Fruit fly (Drosophila melanogaster) whole organism, embryonic: ENCODE data around the gene RpS25.

Experiments used
- ATbp ChIP-seq: fragments of 200-800 bp; sonication (Bioruptor generic); optimal IDR thresholded peaks from 2 replicates; lab custom pipeline; 2017; ENCODE audit warnings: missing biosample characterization, mild to moderate bottlenecking, missing genetic modification characterization, missing genetic modification reagents
- CG10209 ChIP-seq: fragments of 200-800 bp; sonication (Bioruptor generic); optimal IDR thresholded peaks from 3 replicates; lab custom pipeline; 2017; ENCODE audit warnings: missing biosample characterization, mild to moderate bottlenecking, missing genetic modification characterization, missing genetic modification reagents
- CG10274 ChIP-seq: fragments of 200-800 bp; sonication (Bioruptor generic); optimal IDR thresholded peaks from 3 replicates; lab custom pipeline; 2017; ENCODE audit warnings: missing biosample characterization, mild to moderate bottlenecking, missing genetic modification characterization
- CG10321 ChIP-seq: fragments of 200-800 bp; sonication (Bioruptor generic); IDR thresholded peaks from 2 replicates; pipeline ENCODE4 v1.3.6; 2022; ENCODE audit warnings: missing biosample characterization, missing genetic modification characterization
- CG10959 ChIP-seq: fragments of 200-800 bp; sonication (Bioruptor generic); IDR thresholded peaks from 2 replicates; pipeline ENCODE4 v1.3.6; 2022; ENCODE audit warnings: missing biosample characterization, missing genetic modification characterization
- CG12769 ChIP-seq: fragments of 200-800 bp; sonication (Bioruptor generic); optimal IDR thresholded peaks from 2 replicates; lab custom pipeline; 2019; ENCODE audit warnings: missing biosample characterization, mild to moderate bottlenecking, missing genetic modification characterization, moderate library complexity
- CG13296 ChIP-seq: fragments of 200-800 bp; sonication (Bioruptor generic); optimal IDR thresholded peaks from 3 replicates; lab custom pipeline; 2018; ENCODE audit warnings: missing biosample characterization, mild to moderate bottlenecking, missing genetic modification characterization
- CG17912 ChIP-seq: fragments of 200-800 bp; sonication (Bioruptor generic); optimal IDR thresholded peaks from 2 replicates; lab custom pipeline; 2018; ENCODE audit warnings: missing biosample characterization, mild to moderate bottlenecking, missing genetic modification characterization
- CG2889 ChIP-seq: fragments of 200-800 bp; sonication (Bioruptor generic); IDR thresholded peaks from 3 replicates; pipeline ENCODE4 v1.3.6; 2022; ENCODE audit warnings: missing biosample characterization, missing genetic modification characterization
- CG31388 ChIP-seq: fragments of 200-800 bp; sonication (Bioruptor generic); optimal IDR thresholded peaks from 2 replicates; lab custom pipeline; 2016; ENCODE audit warnings: missing biosample characterization, missing genetic modification characterization
- CG42726 ChIP-seq: fragments of 200-800 bp; sonication (Bioruptor generic); IDR thresholded peaks from 2 replicates; pipeline ENCODE4 v1.3.6; 2022; ENCODE audit warnings: missing biosample characterization, missing genetic modification characterization; ENCODE audit not compliant: partially characterized antibody
- CG4404 ChIP-seq: fragments of 200-800 bp; sonication (Bioruptor generic); IDR thresholded peaks from 2 replicates; pipeline ENCODE4 v1.3.6; 2022; ENCODE audit warnings: missing biosample characterization, missing genetic modification characterization
- CG5180 ChIP-seq: fragments of 200-800 bp; sonication (Bioruptor generic); optimal IDR thresholded peaks from 3 replicates; lab custom pipeline; 2017; ENCODE audit warnings: missing biosample characterization, missing genetic modification characterization, mild to moderate bottlenecking, moderate library complexity, missing genetic modification reagents
- CG8944 ChIP-seq: fragments of 200-800 bp; sonication (Bioruptor generic); optimal IDR thresholded peaks from 3 replicates; lab custom pipeline; 2016; ENCODE audit warnings: missing biosample characterization, missing genetic modification characterization
- Dip3 ChIP-seq: fragments of 200-800 bp; sonication (Bioruptor generic); optimal IDR thresholded peaks from 3 replicates; lab custom pipeline; 2016; ENCODE audit warnings: missing biosample characterization, missing genetic modification characterization
- Dp ChIP-seq: fragments of 200-800 bp; sonication (Bioruptor generic); optimal IDR thresholded peaks from 2 replicates; lab custom pipeline; 2018; ENCODE audit warnings: missing biosample characterization, mild to moderate bottlenecking, missing genetic modification characterization, moderate library complexity
- H2.0 ChIP-seq: fragments of 200-800 bp; sonication (Bioruptor generic); IDR thresholded peaks from 2 replicates; pipeline ENCODE4 v1.3.6; 2022; ENCODE audit warnings: missing biosample characterization, missing genetic modification characterization
- HLH4C ChIP-seq: fragments of 200-800 bp; sonication (Bioruptor generic); IDR thresholded peaks from 3 replicates; pipeline ENCODE4 v1.3.6; 2022; ENCODE audit warnings: missing biosample characterization, missing genetic modification characterization; ENCODE audit not compliant: partially characterized antibody
- Hey ChIP-seq: fragments of 200-800 bp; sonication (Bioruptor generic); optimal IDR thresholded peaks from 3 replicates; lab custom pipeline; 2018; ENCODE audit warnings: missing biosample characterization, mild to moderate bottlenecking, missing genetic modification characterization
- HmgD ChIP-seq: fragments of 200-800 bp; sonication (Bioruptor generic); optimal IDR thresholded peaks from 3 replicates; lab custom pipeline; 2016; ENCODE audit warnings: missing biosample characterization, missing genetic modification characterization
- Jarid2 ChIP-seq: fragments of 200-800 bp; sonication (Bioruptor generic); optimal IDR thresholded peaks from 3 replicates; lab custom pipeline; 2017; ENCODE audit warnings: mild to moderate bottlenecking, missing biosample characterization, missing genetic modification reagents, missing genetic modification characterization
- MBD-R2 ChIP-seq: fragments of 200-800 bp; sonication (Bioruptor generic); IDR thresholded peaks from 2 replicates; pipeline ENCODE4 v1.3.6; 2022; ENCODE audit warnings: missing biosample characterization, missing genetic modification characterization
- Mes4 ChIP-seq: fragments of 200-800 bp; sonication (Bioruptor generic); optimal IDR thresholded peaks from 2 replicates; lab custom pipeline; 2016; ENCODE audit warnings: missing biosample characterization, missing genetic modification characterization
- NC2β ChIP-seq: fragments of 200-800 bp; sonication (Bioruptor generic); optimal IDR thresholded peaks from 2 replicates; lab custom pipeline; 2016; ENCODE audit warnings: missing biosample characterization, missing genetic modification characterization
- Rx ChIP-seq: fragments of 200-800 bp; sonication (Bioruptor generic); IDR thresholded peaks from 2 replicates; pipeline ENCODE4 v1.3.6; 2022; ENCODE audit warnings: missing biosample characterization, missing genetic modification characterization
- Side ChIP-seq: fragments of 200-800 bp; sonication (Bioruptor generic); optimal IDR thresholded peaks from 2 replicates; lab custom pipeline; 2016; ENCODE audit warnings: missing biosample characterization, missing genetic modification characterization
- Spps ChIP-seq: fragments of 200-800 bp; sonication (Bioruptor generic); optimal IDR thresholded peaks from 2 replicates; lab custom pipeline; 2018; ENCODE audit warnings: missing biosample characterization, mild to moderate bottlenecking, missing genetic modification characterization
- abd-A ChIP-seq: fragments of 200-800 bp; sonication (Bioruptor generic); optimal IDR thresholded peaks from 3 replicates; lab custom pipeline; 2019; ENCODE audit warnings: missing biosample characterization, mild to moderate bottlenecking, missing genetic modification characterization, moderate library complexity
- ac ChIP-seq: fragments of 200-800 bp; sonication (Bioruptor generic); optimal IDR thresholded peaks from 3 replicates; lab custom pipeline; 2017; ENCODE audit warnings: missing biosample characterization, mild to moderate bottlenecking, missing genetic modification characterization
- aop ChIP-seq: fragments of 200-800 bp; sonication (Bioruptor generic); IDR thresholded peaks from 2 replicates; pipeline ENCODE4 v1.3.6; 2022; ENCODE audit warnings: missing biosample characterization, missing genetic modification characterization
- ci ChIP-seq: fragments of 200-800 bp; sonication (Bioruptor generic); IDR thresholded peaks from 3 replicates; pipeline ENCODE4 v1.3.6; 2022; ENCODE audit warnings: missing biosample characterization, missing genetic modification characterization
- disco-r ChIP-seq: fragments of 200-800 bp; sonication (Bioruptor generic); optimal IDR thresholded peaks from 2 replicates; lab custom pipeline; 2016; ENCODE audit warnings: missing biosample characterization, missing genetic modification characterization
- esg ChIP-seq: fragments of 200-800 bp; sonication (Bioruptor generic); conservative IDR thresholded peaks from 2 replicates; pipeline ENCODE4 v1.3.6; 2022; ENCODE audit warnings: missing biosample characterization, missing genetic modification characterization
- ewg ChIP-seq: fragments of 200-800 bp; sonication (Bioruptor generic); optimal IDR thresholded peaks from 3 replicates; lab custom pipeline; 2017; ENCODE audit warnings: mild to moderate bottlenecking, missing biosample characterization, missing genetic modification reagents, missing genetic modification characterization
- fd96Cb ChIP-seq: fragments of 200-800 bp; sonication (Bioruptor generic); optimal IDR thresholded peaks from 2 replicates; lab custom pipeline; 2018; ENCODE audit warnings: missing biosample characterization, mild to moderate bottlenecking, missing genetic modification characterization, moderate library complexity
- ftz-f1 ChIP-seq: fragments of 200-800 bp; sonication (Bioruptor generic); optimal IDR thresholded peaks from 2 replicates; lab custom pipeline; 2016; ENCODE audit warnings: missing biosample characterization, missing genetic modification characterization
- jumu ChIP-seq: fragments of 200-800 bp; sonication (Bioruptor generic); optimal IDR thresholded peaks from 3 replicates; lab custom pipeline; 2016; ENCODE audit warnings: missing biosample characterization, missing genetic modification characterization
- knrl ChIP-seq: fragments of 200-800 bp; sonication (Bioruptor generic); IDR thresholded peaks from 3 replicates; pipeline ENCODE4 v1.3.6; 2022; ENCODE audit warnings: missing biosample characterization, missing genetic modification characterization; ENCODE audit not compliant: partially characterized antibody
- lov ChIP-seq, 2 experiments: fragments of 200-800 bp in 1 of 2; fragments of >200 bp in 1 of 2; sonication (Bioruptor generic) in 1 of 2; IDR thresholded peaks in 1 of 2; optimal IDR thresholded peaks in 1 of 2; 2 replicates in 1 of 2; 3 replicates in 1 of 2; pipeline versions ENCODE4 v1.3.6 to Lab custom; 2017 to 2022; ENCODE audit warnings: missing biosample characterization in 1 of 2, missing genetic modification characterization in 1 of 2
- luna ChIP-seq: fragments of 200-800 bp; sonication (Bioruptor generic); optimal IDR thresholded peaks from 2 replicates; lab custom pipeline; 2016; ENCODE audit warnings: missing biosample characterization, missing genetic modification characterization
- row ChIP-seq: fragments of 200-800 bp; sonication (Bioruptor generic); IDR thresholded peaks from 3 replicates; pipeline ENCODE4 v1.3.6; 2022; ENCODE audit warnings: missing biosample characterization, missing genetic modification characterization
- sc ChIP-seq, 3 experiments: fragments of >200 bp in 2 of 3; fragments of 200-800 bp in 1 of 3; sonication (Bioruptor generic) in 1 of 3; optimal IDR thresholded peaks; 2 replicates in 2 of 3; 3 replicates in 1 of 3; lab custom pipeline; 2017; ENCODE audit warnings: mild to moderate bottlenecking in 1 of 3, missing biosample characterization in 1 of 3, missing genetic modification characterization in 1 of 3, missing genetic modification reagents in 1 of 3
- scrt ChIP-seq: fragments of 200-800 bp; sonication (Bioruptor generic); optimal IDR thresholded peaks from 2 replicates; lab custom pipeline; 2018; ENCODE audit warnings: missing biosample characterization, mild to moderate bottlenecking, missing genetic modification characterization, moderate library complexity
- sima ChIP-seq: fragments of 200-800 bp; sonication (Bioruptor generic); optimal IDR thresholded peaks from 2 replicates; lab custom pipeline; 2016; ENCODE audit warnings: missing biosample characterization, missing genetic modification characterization
- tin ChIP-seq: fragments of 200-800 bp; sonication (Bioruptor generic); optimal IDR thresholded peaks from 3 replicates; lab custom pipeline; 2016; ENCODE audit warnings: missing biosample characterization, missing genetic modification characterization
- wdn ChIP-seq: fragments of 200-800 bp; sonication (Bioruptor generic); IDR thresholded peaks from 2 replicates; pipeline ENCODE4 v1.3.6; 2022; ENCODE audit warnings: missing biosample characterization, missing genetic modification characterization
- wek ChIP-seq: fragments of 200-800 bp; sonication (Bioruptor generic); optimal IDR thresholded peaks from 3 replicates; lab custom pipeline; 2018; ENCODE audit warnings: missing biosample characterization, mild to moderate bottlenecking, missing genetic modification characterization, moderate library complexity

RpS25 gene

dm6 chr3R:11211291-11212061, 4.6 kb downstream of the RpS25 start (continued):
- TF ChIP-seq ac (GFP tag; lab: Kevin White, UChicago) = no peak
- peak; percentile 57 for TF ChIP-seq CG10209
- 0 out of 3 replicates have a peak, but pooled peaks have one; percentile 13 for TF ChIP-seq knrl (GFP tag; lab: Robert Waterston, UW)
- TF ChIP-seq HLH4C (GFP tag; lab: Robert Waterston, UW) = 0 out of 3 replicates have a peak, but pooled peaks have one; percentile 24
- no peak for TF ChIP-seq CG42726 (GFP tag; lab: Robert Waterston, UW)
- peak; percentile 19 for TF ChIP-seq CG31388 (GFP tag; lab: Kevin White, UChicago)
- peak; percentile 96 for TF ChIP-seq row (GFP tag; lab: Robert Waterston, UW)
- TF ChIP-seq CG12769 (tag; lab: Kevin White, UChicago) = peak; percentile 94
- no peak for TF ChIP-seq Jarid2
- TF ChIP-seq esg (GFP tag; lab: Robert Waterston, UW) = peak; percentile 52
- peak; percentile 54 for TF ChIP-seq Mes4 (GFP tag; lab: Kevin White, UChicago)
- TF ChIP-seq ftz-f1 = peak; percentile 60
- TF ChIP-seq wek (GFP tag; lab: Kevin White, UChicago) = no peak
- TF ChIP-seq Hey = peak; percentile 69
- peak; percentile 5; the same call in 1 of the 2 replicates for TF ChIP-seq CG10321 (GFP tag; lab: Robert Waterston, UW)
- peak; percentile 56 for TF ChIP-seq CG5180 (GFP tag; lab: Kevin White, UChicago)
- no peak for TF ChIP-seq CG17912
- 0 out of 2 replicates have a peak, but pooled peaks have one; percentile 37 for TF ChIP-seq Rx (GFP tag; lab: Robert Waterston, UW)
- peak; percentile 59 for TF ChIP-seq fd96Cb (tag; lab: Kevin White, UChicago)
- no peak for TF ChIP-seq CG10959
- no peak for TF ChIP-seq Spps (tag; lab: Kevin White, UChicago)
- peak; percentile 73 for TF ChIP-seq tin (GFP tag; lab: Kevin White, UChicago)
- peak; percentile 95 for TF ChIP-seq ewg (GFP tag; lab: Kevin White, UChicago)
- no peak for TF ChIP-seq Dp (GFP tag; lab: Kevin White, UChicago)
- TF ChIP-seq sc (optimal IDR thresholded peaks at IDR 0.05; lab: Kevin White, UChicago) = no peak
- peak; percentile 12 for TF ChIP-seq sc (GFP tag; optimal IDR thresholded peaks at IDR 0.05; lab: Kevin White, UChicago)
- TF ChIP-seq Dip3 = peak; percentile 65
- peak; percentile 65 for TF ChIP-seq CG13296
- no peak for TF ChIP-seq sima (GFP tag; lab: Kevin White, UChicago)
- peak; percentile 36 for TF ChIP-seq ATbp
- TF ChIP-seq NC2β = peak; percentile 48
- TF ChIP-seq Side (GFP tag; lab: Kevin White, UChicago) = peak; percentile 53
- peak; percentile 61 for TF ChIP-seq jumu
- peak; percentile 57 for TF ChIP-seq wdn
- peak; percentile 64 for TF ChIP-seq CG2889 (GFP tag; lab: Robert Waterston, UW)
- peak; percentile 33 for TF ChIP-seq CG10274 (GFP tag; lab: Kevin White, UChicago)
- no peak for TF ChIP-seq lov (optimal IDR thresholded peaks at IDR 0.05; lab: Kevin White, UChicago)
- peak; percentile 71; the same call in 1 of the 3 replicates for TF ChIP-seq lov (GFP tag; IDR thresholded peaks at IDR 0.05; lab: Robert Waterston, UW)
- peak; percentile 99 for TF ChIP-seq scrt
- TF ChIP-seq abd-A (tag; lab: Kevin White, UChicago) = peak; percentile 82
- TF ChIP-seq ci = peak; percentile 65
- peak; percentile 42 for TF ChIP-seq luna (GFP tag; lab: Kevin White, UChicago)
- TF ChIP-seq aop (GFP tag; lab: Robert Waterston, UW) = no peak
- peak; percentile 41 for TF ChIP-seq disco-r (GFP tag; lab: Kevin White, UChicago)
- TF ChIP-seq HmgD (GFP tag; lab: Kevin White, UChicago) = no peak
- no peak; the same call in 1 of the 2 replicates for TF ChIP-seq MBD-R2 (GFP tag; lab: Robert Waterston, UW)
- peak; percentile 64 for TF ChIP-seq H2.0 (GFP tag; lab: Robert Waterston, UW)
- TF ChIP-seq CG4404 = peak; percentile 37; the same call in 1 of the 2 replicates
- TF ChIP-seq CG8944 = peak; percentile 67
